Worm (Caenorhabditis elegans) whole organism, young adult: ENCODE results near the gene cfp-1.
A peak's percentile ranks its signal among the peaks of the same experiment; 100 is the strongest.

Experiments used
- B0035.1 ChIP-seq: sonication (generic microtip); optimal IDR thresholded peaks from 2 replicates; lab custom pipeline; 2016; ENCODE audit warnings: missing genetic modification characterization, mild to moderate bottlenecking, missing compliant biosample characterization, missing genotype, missing genetic modification reagents
- F49E8.2 ChIP-seq: sonication (generic microtip); optimal IDR thresholded peaks from 3 replicates; lab custom pipeline; 2017; ENCODE audit warnings: missing genetic modification characterization, mild to moderate bottlenecking, missing compliant biosample characterization, antibody characterized with exemption, moderate library complexity; ENCODE audit not compliant: insufficient read depth
- F52B5.7 ChIP-seq: sonication (generic microtip); optimal IDR thresholded peaks from 2 replicates; lab custom pipeline; 2016; ENCODE audit warnings: mild to moderate bottlenecking, missing genetic modification characterization, missing compliant biosample characterization
- T07F8.4 ChIP-seq: sonication (generic microtip); optimal IDR thresholded peaks from 2 replicates; lab custom pipeline; 2016; ENCODE audit warnings: mild to moderate bottlenecking, missing genetic modification characterization, moderate library complexity, missing compliant biosample characterization
- Y53F4B.3 ChIP-seq: fragments of 200-800 bp; sonication (Bioruptor generic); IDR thresholded peaks from 2 replicates; pipeline ENCODE4 v1.3.6; 2022; ENCODE audit warnings: missing genetic modification reagents, missing genetic modification characterization, missing compliant biosample characterization
- Y67H2A.10 ChIP-seq: fragments of 200-800 bp; sonication (Bioruptor generic); conservative IDR thresholded peaks from 2 replicates; pipeline ENCODE4 v1.3.6; 2022; ENCODE audit warnings: missing genetic modification reagents, missing genetic modification characterization, missing compliant biosample characterization
- Y79H2A.3 ChIP-seq: fragments of 200-800 bp; sonication (Bioruptor generic); conservative IDR thresholded peaks from 2 replicates; pipeline ENCODE4 v1.3.6; 2022; ENCODE audit warnings: missing genetic modification reagents, missing genetic modification characterization, missing compliant biosample characterization
- ZK185.1 ChIP-seq: sonication (generic microtip); optimal IDR thresholded peaks from 2 replicates; lab custom pipeline; 2016; ENCODE audit warnings: mild to moderate bottlenecking, missing genetic modification characterization, missing compliant biosample characterization; ENCODE audit not compliant: poor library complexity, severe bottlenecking
- ama-1 ChIP-seq, 3 experiments: fragments of 150-350 bp in 1 of 3; sonication (generic microtip) in 2 of 3; optimal IDR thresholded peaks; 2 replicates each; lab custom pipeline; 2014 to 2018; ENCODE audit warnings: missing biosample characterization in 2 of 3, missing genetic modification characterization in 2 of 3, missing genetic modification reagents in 2 of 3
- attf-3 ChIP-seq: fragments of 200-800 bp; sonication (Bioruptor generic); conservative IDR thresholded peaks from 2 replicates; pipeline ENCODE4 v1.3.6; 2022; ENCODE audit warnings: missing genetic modification reagents, missing genetic modification characterization, missing compliant biosample characterization
- attf-5 ChIP-seq: fragments of 200-800 bp; sonication (Bioruptor generic); optimal IDR thresholded peaks from 2 replicates; lab custom pipeline; 2018; ENCODE audit warnings: mild to moderate bottlenecking, missing genetic modification characterization, missing compliant biosample characterization
- bed-2 ChIP-seq: fragments of 200-800 bp; sonication (Bioruptor generic); IDR thresholded peaks from 2 replicates; pipeline ENCODE4 v1.3.6; 2022; ENCODE audit warnings: missing genetic modification reagents, missing genetic modification characterization, missing compliant biosample characterization
- ccch-3 ChIP-seq: fragments of 200-800 bp; sonication (Bioruptor generic); optimal IDR thresholded peaks from 2 replicates; lab custom pipeline; 2018; ENCODE audit warnings: mild to moderate bottlenecking, missing genetic modification characterization, missing compliant biosample characterization
- cebp-1 ChIP-seq, 2 experiments: fragments of 200-800 bp in 1 of 2; sonication (Bioruptor generic) in 1 of 2; sonication (generic microtip) in 1 of 2; IDR thresholded peaks in 1 of 2; optimal IDR thresholded peaks in 1 of 2; 2 replicates each; pipeline versions ENCODE4 v1.3.6 to Lab custom; 2017 to 2022; ENCODE audit warnings: missing compliant biosample characterization in 2 of 2, missing genetic modification characterization in 2 of 2, mild to moderate bottlenecking in 1 of 2, missing genetic modification reagents in 1 of 2, moderate library complexity in 1 of 2
- ceh-40 ChIP-seq: fragments of 200-800 bp; sonication (Bioruptor generic); IDR thresholded peaks from 2 replicates; pipeline ENCODE4 v1.3.6; 2022; ENCODE audit warnings: missing genetic modification characterization, missing compliant biosample characterization
- ceh-79 ChIP-seq: sonication (generic microtip); optimal IDR thresholded peaks from 2 replicates; lab custom pipeline; 2017; ENCODE audit warnings: mild to moderate bottlenecking, missing genetic modification characterization, missing compliant biosample characterization
- chd-7 ChIP-seq: sonication (generic microtip); optimal IDR thresholded peaks from 2 replicates; lab custom pipeline; 2016; ENCODE audit warnings: mild to moderate bottlenecking, missing genetic modification characterization, moderate library complexity, missing compliant biosample characterization
- dpff-1 ChIP-seq: sonication (generic microtip); optimal IDR thresholded peaks from 2 replicates; lab custom pipeline; 2017; ENCODE audit warnings: mild to moderate bottlenecking, missing genetic modification characterization, missing compliant biosample characterization
- dpl-1 ChIP-seq: fragments of 150-350 bp; optimal IDR thresholded peaks from 2 replicates; lab custom pipeline; 2014; ENCODE audit warnings: missing biosample characterization, missing genetic modification reagents, missing genetic modification characterization
- egl-44 ChIP-seq: fragments of 200-800 bp; sonication (Bioruptor generic); IDR thresholded peaks from 2 replicates; pipeline ENCODE4 v1.3.6; 2022; ENCODE audit warnings: missing genetic modification reagents, missing genetic modification characterization, missing compliant biosample characterization
- egrh-3 ChIP-seq: fragments of 200-800 bp; sonication (Bioruptor generic); IDR thresholded peaks from 2 replicates; pipeline ENCODE4 v1.3.6; 2022; ENCODE audit warnings: missing genetic modification reagents, missing genetic modification characterization, missing compliant biosample characterization
- him-1 ChIP-seq: sonication (generic microtip); optimal IDR thresholded peaks from 2 replicates; lab custom pipeline; 2016; ENCODE audit warnings: missing genotype, missing genetic modification reagents, missing genetic modification characterization, missing compliant biosample characterization
- hmg-20 ChIP-seq: fragments of 200-800 bp; sonication (Bioruptor generic); IDR thresholded peaks from 2 replicates; pipeline ENCODE4 v1.3.6; 2022; ENCODE audit warnings: missing genetic modification reagents, missing genetic modification characterization, missing compliant biosample characterization
- lag-1 ChIP-seq: fragments of 200-800 bp; sonication (Bioruptor generic); IDR thresholded peaks from 2 replicates; pipeline ENCODE4 v1.3.6; 2022; ENCODE audit warnings: missing genetic modification reagents, missing genetic modification characterization, missing compliant biosample characterization
- lin-26 ChIP-seq: fragments of 200-800 bp; sonication (Bioruptor generic); IDR thresholded peaks from 2 replicates; pipeline ENCODE4 v1.3.6; 2022; ENCODE audit warnings: missing genetic modification reagents, missing genetic modification characterization, missing compliant biosample characterization
- lin-40 ChIP-seq: sonication (generic microtip); optimal IDR thresholded peaks from 2 replicates; lab custom pipeline; 2016; ENCODE audit warnings: missing genetic modification characterization, mild to moderate bottlenecking, missing compliant biosample characterization, missing genotype, missing genetic modification reagents
- lin-54 ChIP-seq: fragments of 200-800 bp; sonication (Bioruptor generic); optimal IDR thresholded peaks from 2 replicates; lab custom pipeline; 2018; ENCODE audit warnings: mild to moderate bottlenecking, missing genetic modification characterization, missing compliant biosample characterization
- lsy-27 ChIP-seq: sonication (generic microtip); optimal IDR thresholded peaks from 2 replicates; lab custom pipeline; 2017; ENCODE audit warnings: missing genetic modification characterization, mild to moderate bottlenecking, missing compliant biosample characterization, antibody characterized with exemption, missing genotype, borderline replicate concordance; ENCODE audit not compliant: insufficient read depth
- mcd-1 ChIP-seq: fragments of 200-800 bp; sonication (Bioruptor generic); IDR thresholded peaks from 2 replicates; pipeline ENCODE4 v1.3.6; 2022; ENCODE audit warnings: missing genetic modification reagents, missing genetic modification characterization, missing compliant biosample characterization
- mel-28 ChIP-seq: sonication (generic microtip); optimal IDR thresholded peaks from 2 replicates; lab custom pipeline; 2016; ENCODE audit warnings: borderline replicate concordance, mild to moderate bottlenecking, missing genetic modification characterization, missing compliant biosample characterization
- mes-4 ChIP-seq: sonication (generic microtip); optimal IDR thresholded peaks from 2 replicates; lab custom pipeline; 2016; ENCODE audit warnings: missing genotype, missing genetic modification characterization, missing compliant biosample characterization
- nfya-2 ChIP-seq: fragments of 200-800 bp; sonication (Bioruptor generic); IDR thresholded peaks from 2 replicates; pipeline ENCODE4 v1.3.6; 2022; ENCODE audit warnings: missing genetic modification reagents, missing genetic modification characterization, missing compliant biosample characterization
- nfyb-1 ChIP-seq: fragments of 200-800 bp; sonication (Bioruptor generic); IDR thresholded peaks from 2 replicates; pipeline ENCODE4 v1.3.6; 2022; ENCODE audit warnings: missing genetic modification reagents, missing genetic modification characterization, missing compliant biosample characterization
- pha-4 ChIP-seq: fragments of 150-350 bp; sonication (generic microtip); optimal IDR thresholded peaks from 2 replicates; lab custom pipeline; 2014; ENCODE audit warnings: missing biosample characterization, missing genetic modification reagents, missing genetic modification characterization
- sdz-38 ChIP-seq: sonication (generic microtip); optimal IDR thresholded peaks from 2 replicates; lab custom pipeline; 2016; ENCODE audit warnings: missing genotype, missing genetic modification characterization, missing compliant biosample characterization
- sea-2 ChIP-seq: fragments of 200-800 bp; sonication (Bioruptor generic); IDR thresholded peaks from 2 replicates; pipeline ENCODE4 v1.3.6; 2022; ENCODE audit warnings: missing genetic modification characterization, missing compliant biosample characterization
- snpc-3.4 ChIP-seq: sonication (generic microtip); optimal IDR thresholded peaks from 2 replicates; lab custom pipeline; 2017; ENCODE audit warnings: missing genetic modification characterization, mild to moderate bottlenecking, missing compliant biosample characterization, antibody characterized with exemption, moderate library complexity, missing genotype, missing genetic modification reagents
- zfh-2 ChIP-seq: fragments of 200-800 bp; sonication (Bioruptor generic); conservative IDR thresholded peaks from 2 replicates; pipeline ENCODE4 v1.3.6; 2022; ENCODE audit warnings: missing genetic modification reagents, missing genetic modification characterization, missing compliant biosample characterization
- ztf-6 ChIP-seq: fragments of 200-800 bp; sonication (Bioruptor generic); IDR thresholded peaks from 2 replicates; pipeline ENCODE4 v1.3.6; 2022; ENCODE audit warnings: missing genetic modification reagents, missing genetic modification characterization, missing compliant biosample characterization

Gene cfp-1

ce11 chrIV:14086395-14086794 lies 9.2 kb downstream of the cfp-1 start:
- TF ChIP-seq mes-4 (tag; lab: Kevin White, UChicago) (no peak), T07F8.4 (tag; lab: Kevin White, UChicago) (no peak), cebp-1 (GFP tag; IDR thresholded peaks at IDR 0.05; lab: Robert Waterston, UW) (no peak), cebp-1 (tag; optimal IDR thresholded peaks at IDR 0.05; lab: Kevin White, UChicago) (no peak), Y67H2A.10 (no peak), mel-28 (tag; lab: Kevin White, UChicago) (no peak), hmg-20 (no peak), chd-7 (no peak)

- TF ChIP-seq ceh-79 (tag; lab: Kevin White, UChicago) (no peak), nfyb-1 (GFP tag; lab: Robert Waterston, UW) (no peak)
- TF ChIP-seq, all 124 proteins: peak for 0
Measured at ce11 chrIV:14089749-14090148, 12.5 kb downstream of the cfp-1 start.

DNA sequence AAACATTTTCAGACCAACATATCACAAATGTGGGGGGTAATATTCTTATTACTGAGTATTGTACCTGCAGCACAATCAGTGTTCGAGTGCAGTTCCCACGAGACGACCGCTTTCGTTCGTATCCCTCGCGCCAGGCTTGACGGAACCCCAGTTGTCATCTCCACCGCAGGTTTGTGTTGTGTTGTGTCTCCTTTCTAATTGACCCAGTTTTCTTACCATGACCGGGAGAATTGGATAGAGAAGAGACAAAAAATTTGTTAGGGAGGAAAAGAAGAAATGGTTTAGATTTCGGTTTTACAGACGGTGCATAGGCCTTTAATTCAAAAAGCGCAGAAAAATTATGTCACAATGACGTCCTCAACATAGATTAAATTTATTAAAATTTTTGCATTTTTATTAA lies 14.0 kb downstream of the cfp-1 start, which contains the start of gene noah-2:
Gene noah-2, plus strand, starts transcription at position 13 of the 400 bp plus-strand sequence.
- TF ChIP-seq dpl-1 (GFP tag; lab: Kevin White, UChicago) = no peak
- no peak for TF ChIP-seq B0035.1
- no peak for TF ChIP-seq F52B5.7 (tag; lab: Kevin White, UChicago)
- no peak for TF ChIP-seq lin-54 (GFP tag; lab: Kevin White, UChicago)
- TF ChIP-seq lin-40 = no peak
- no peak for TF ChIP-seq F49E8.2 (tag; lab: Kevin White, UChicago)
- no peak for TF ChIP-seq snpc-3.4
- no peak for TF ChIP-seq lsy-27 (tag; lab: Kevin White, UChicago)
- TF ChIP-seq nfya-2 = no peak
- no peak for TF ChIP-seq sea-2 (GFP tag; lab: Robert Waterston, UW)
- no peak for TF ChIP-seq ama-1 (optimal IDR thresholded peaks at IDR 0.05; lab: Kevin White, UChicago)
- no peak for TF ChIP-seq ama-1 (GFP tag; optimal IDR thresholded peaks at IDR 0.05; lab: Kevin White, UChicago)

DNA sequence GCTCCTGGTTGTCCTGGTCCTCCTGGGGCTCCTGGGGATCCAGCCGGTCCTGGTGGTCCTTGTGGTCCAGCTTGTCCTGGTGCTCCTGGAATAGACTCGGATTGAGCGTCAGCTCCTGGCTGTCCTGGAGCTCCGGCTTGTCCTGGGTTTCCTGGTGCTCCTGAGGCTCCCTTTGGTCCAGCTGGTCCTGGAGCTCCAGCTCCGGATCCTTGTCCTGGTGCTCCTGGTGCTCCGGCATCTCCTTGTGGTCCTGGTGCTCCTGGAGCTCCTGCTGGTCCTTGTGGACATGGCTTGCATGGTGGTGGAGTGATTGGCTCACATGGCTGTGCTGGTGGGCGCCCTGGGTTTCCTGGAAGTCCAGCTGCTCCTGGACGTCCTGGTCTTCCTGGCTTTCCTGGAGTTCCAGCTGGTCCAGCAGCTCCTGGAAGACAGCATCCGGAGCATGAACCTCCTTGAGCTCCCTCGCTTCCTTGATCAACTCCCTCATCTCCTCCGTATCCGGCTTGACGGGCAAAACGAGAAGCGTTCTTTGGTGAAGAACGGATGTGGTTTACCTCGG lies 21.4 kb downstream of the cfp-1 start:
- peak; percentile 45 for TF ChIP-seq lin-40
- peak; percentile 2 for TF ChIP-seq attf-5 (GFP tag; lab: Kevin White, UChicago)
- no peak for TF ChIP-seq Y53F4B.3 (GFP tag; lab: Robert Waterston, UW)
- no peak for TF ChIP-seq pha-4 (tag; lab: Kevin White, UChicago)
- peak; percentile 16; the same call in 1 of the 2 replicates for TF ChIP-seq mcd-1 (GFP tag; lab: Robert Waterston, UW)
- TF ChIP-seq ccch-3 (GFP tag; lab: Kevin White, UChicago) = no peak
- TF ChIP-seq egrh-3 (GFP tag; lab: Robert Waterston, UW) = peak; percentile 95
- peak; percentile 87 for TF ChIP-seq zfh-2
- no peak for TF ChIP-seq attf-3 (GFP tag; lab: Robert Waterston, UW)
- TF ChIP-seq sdz-38 = no peak
- no peak for TF ChIP-seq dpff-1
- TF ChIP-seq lin-26 (GFP tag; lab: Robert Waterston, UW) = no peak

ce11 chrIV:14099256-14099655 lies 22.0 kb downstream of the cfp-1 start, which contains the start of gene col-133:
col-133 (minus strand) TSS chrIV:14099356.
- no peak for TF ChIP-seq snpc-3.4
- no peak for TF ChIP-seq ZK185.1 (tag; lab: Kevin White, UChicago)
- no peak for TF ChIP-seq egl-44 (GFP tag; lab: Robert Waterston, UW)
- no peak for TF ChIP-seq mel-28 (tag; lab: Kevin White, UChicago)
- no peak for TF ChIP-seq Y79H2A.3 (GFP tag; lab: Robert Waterston, UW)
- TF ChIP-seq him-1 (tag; lab: Kevin White, UChicago) = no peak
- no peak for TF ChIP-seq bed-2 (GFP tag; lab: Robert Waterston, UW)
- no peak for TF ChIP-seq ztf-6 (GFP tag; lab: Robert Waterston, UW)
- TF ChIP-seq ceh-40 (GFP tag; lab: Robert Waterston, UW) = no peak
- TF ChIP-seq lag-1 (GFP tag; lab: Robert Waterston, UW) = no peak
